Worm (Caenorhabditis elegans) whole organism, L3 larva: ENCODE measurements around the gene Y55H10A.2.

Source experiments
- R02D3.7 ChIP-seq: fragments of 150-350 bp; optimal IDR thresholded peaks from 2 replicates; lab custom pipeline; 2014; ENCODE audit warnings: missing biosample characterization, missing genetic modification characterization
- ZK546.5 ChIP-seq: sonication (generic microtip); optimal IDR thresholded peaks from 2 replicates; lab custom pipeline; 2017; ENCODE audit warnings: missing biosample characterization, missing genetic modification characterization
- aly-2 ChIP-seq: fragments of 150-350 bp; optimal IDR thresholded peaks from 2 replicates; lab custom pipeline; 2014; ENCODE audit warnings: missing biosample characterization, missing genetic modification characterization
- ama-1 ChIP-seq: fragments of 150-350 bp; optimal IDR thresholded peaks from 2 replicates; lab custom pipeline; 2018
- ceh-16 ChIP-seq: sonication (generic microtip); optimal IDR thresholded peaks from 2 replicates; lab custom pipeline; 2017; ENCODE audit warnings: missing biosample characterization, missing genetic modification characterization
- ceh-28 ChIP-seq: fragments of 150-350 bp; optimal IDR thresholded peaks from 2 replicates; lab custom pipeline; 2014; ENCODE audit warnings: missing biosample characterization, missing genetic modification reagents, missing genetic modification characterization
- daf-12 ChIP-seq: fragments of 150-350 bp; optimal IDR thresholded peaks from 2 replicates; lab custom pipeline; 2014; ENCODE audit warnings: missing biosample characterization, missing genetic modification reagents, missing genetic modification characterization
- egl-27 ChIP-seq: sonication (generic microtip); optimal IDR thresholded peaks from 4 replicates; lab custom pipeline; 2017; ENCODE audit warnings: missing biosample characterization, missing genetic modification reagents, missing genetic modification characterization
- elt-1 ChIP-seq: fragments of 150-350 bp; optimal IDR thresholded peaks from 2 replicates; lab custom pipeline; 2014; ENCODE audit warnings: missing biosample characterization, missing genetic modification characterization
- elt-2 ChIP-seq: sonication (generic microtip); optimal IDR thresholded peaks from 2 replicates; lab custom pipeline; 2016; ENCODE audit warnings: missing genetic modification reagents, mild to moderate bottlenecking, missing genetic modification characterization, missing compliant biosample characterization
- elt-3 ChIP-seq, 3 experiments: fragments of 150-350 bp in 1 of 3; sonication (generic microtip) in 2 of 3; optimal IDR thresholded peaks; 2 replicates in 2 of 3; 4 replicates in 1 of 3; lab custom pipeline; 2014 to 2017; ENCODE audit warnings: missing biosample characterization in 3 of 3, missing genetic modification characterization in 3 of 3
- eor-1 ChIP-seq, 2 experiments: fragments of 150-350 bp; optimal IDR thresholded peaks; 2 replicates each; lab custom pipeline; 2014 to 2018; ENCODE audit warnings: missing biosample characterization in 2 of 2, missing genetic modification characterization in 2 of 2
- fkh-10 ChIP-seq: sonication (generic microtip); optimal IDR thresholded peaks from 2 replicates; lab custom pipeline; 2017; ENCODE audit warnings: missing biosample characterization, missing genetic modification reagents, missing genetic modification characterization
- fkh-2 ChIP-seq: fragments of 150-350 bp; optimal IDR thresholded peaks from 2 replicates; lab custom pipeline; 2014; ENCODE audit warnings: missing biosample characterization, missing genetic modification reagents, missing genetic modification characterization
- hmg-11 ChIP-seq: sonication (generic microtip); optimal IDR thresholded peaks from 2 replicates; lab custom pipeline; 2016; ENCODE audit warnings: missing genetic modification characterization, missing compliant biosample characterization
- jun-1 ChIP-seq: fragments of 150-350 bp; optimal IDR thresholded peaks from 2 replicates; lab custom pipeline; 2014; ENCODE audit warnings: missing biosample characterization, missing genetic modification reagents, missing genetic modification characterization
- lin-15B ChIP-seq: fragments of 150-350 bp; optimal IDR thresholded peaks from 2 replicates; lab custom pipeline; 2014; ENCODE audit warnings: missing biosample characterization, missing genetic modification characterization
- lin-39 ChIP-seq: fragments of 150-350 bp; optimal IDR thresholded peaks from 2 replicates; lab custom pipeline; 2018; ENCODE audit warnings: missing biosample characterization, missing genetic modification reagents, missing genetic modification characterization
- mdl-1 ChIP-seq: fragments of 150-350 bp; optimal IDR thresholded peaks from 2 replicates; lab custom pipeline; 2014; ENCODE audit warnings: missing biosample characterization, missing genetic modification characterization
- nfya-1 ChIP-seq: sonication (generic microtip); optimal IDR thresholded peaks from 2 replicates; lab custom pipeline; 2017; ENCODE audit warnings: missing genetic modification characterization, mild to moderate bottlenecking, missing compliant biosample characterization, antibody characterized with exemption, moderate library complexity; ENCODE audit not compliant: insufficient read depth
- nhr-11 ChIP-seq: fragments of 150-350 bp; optimal IDR thresholded peaks from 2 replicates; lab custom pipeline; 2014; ENCODE audit warnings: missing biosample characterization, missing genetic modification characterization
- nhr-12 ChIP-seq: fragments of 150-350 bp; optimal IDR thresholded peaks from 2 replicates; lab custom pipeline; 2014; ENCODE audit warnings: missing biosample characterization, missing genetic modification characterization
- nhr-23 ChIP-seq: fragments of 150-350 bp; optimal IDR thresholded peaks from 2 replicates; lab custom pipeline; 2014; ENCODE audit warnings: missing biosample characterization, missing genetic modification reagents, missing genetic modification characterization
- nhr-43 ChIP-seq: sonication (generic microtip); optimal IDR thresholded peaks from 2 replicates; lab custom pipeline; 2016; ENCODE audit warnings: mild to moderate bottlenecking, missing genetic modification characterization, missing compliant biosample characterization; ENCODE audit not compliant: poor library complexity, severe bottlenecking
- nhr-67 ChIP-seq: fragments of 150-350 bp; optimal IDR thresholded peaks from 2 replicates; lab custom pipeline; 2014; ENCODE audit warnings: missing biosample characterization, missing genetic modification characterization
- nhr-76 ChIP-seq: fragments of 150-350 bp; sonication (generic microtip); optimal IDR thresholded peaks from 5 replicates; lab custom pipeline; 2014; ENCODE audit warnings: missing biosample characterization, missing genetic modification characterization
- pha-4 ChIP-seq: fragments of 150-350 bp; optimal IDR thresholded peaks from 2 replicates; lab custom pipeline; 2014; ENCODE audit warnings: missing biosample characterization, missing genetic modification reagents, missing genetic modification characterization
- pqm-1 ChIP-seq: fragments of 150-350 bp; optimal IDR thresholded peaks from 2 replicates; lab custom pipeline; 2017; ENCODE audit warnings: missing biosample characterization, missing genetic modification characterization, inconsistent platforms
- skn-1 ChIP-seq: fragments of 150-350 bp; optimal IDR thresholded peaks from 2 replicates; lab custom pipeline; 2014; ENCODE audit warnings: missing biosample characterization, missing genetic modification characterization
- snpc-4 ChIP-seq: fragments of 150-350 bp; optimal IDR thresholded peaks from 2 replicates; lab custom pipeline; 2014; ENCODE audit warnings: missing biosample characterization, missing genetic modification characterization
- tbx-2 ChIP-seq: sonication (generic microtip); optimal IDR thresholded peaks from 2 replicates; lab custom pipeline; 2016; ENCODE audit warnings: mild to moderate bottlenecking, missing genetic modification characterization, missing compliant biosample characterization
- unc-39 ChIP-seq: sonication (generic microtip); optimal IDR thresholded peaks from 4 replicates; lab custom pipeline; 2017; ENCODE audit warnings: missing biosample characterization, missing genetic modification characterization
- unc-62 ChIP-seq: fragments of 150-350 bp; sonication (generic microtip); optimal IDR thresholded peaks from 4 replicates; lab custom pipeline; 2014; ENCODE audit warnings: missing biosample characterization, missing genetic modification reagents, missing genetic modification characterization
- zag-1 ChIP-seq: fragments of 150-350 bp; optimal IDR thresholded peaks from 2 replicates; lab custom pipeline; 2014; ENCODE audit warnings: missing biosample characterization, missing genetic modification characterization
- ztf-4 ChIP-seq: fragments of 150-350 bp; optimal IDR thresholded peaks from 2 replicates; lab custom pipeline; 2014; ENCODE audit warnings: missing biosample characterization, missing genetic modification characterization

The Y55H10A.2 gene

ce11 chrIV:3352019-3352418 lies 11.3 kb upstream of the Y55H10A.2 start:
- TF ChIP-seq nfya-1 (tag; lab: Kevin White, UChicago) = peak; percentile 0
- TF ChIP-seq egl-27 (tag; lab: Kevin White, UChicago) = no peak

DNA sequence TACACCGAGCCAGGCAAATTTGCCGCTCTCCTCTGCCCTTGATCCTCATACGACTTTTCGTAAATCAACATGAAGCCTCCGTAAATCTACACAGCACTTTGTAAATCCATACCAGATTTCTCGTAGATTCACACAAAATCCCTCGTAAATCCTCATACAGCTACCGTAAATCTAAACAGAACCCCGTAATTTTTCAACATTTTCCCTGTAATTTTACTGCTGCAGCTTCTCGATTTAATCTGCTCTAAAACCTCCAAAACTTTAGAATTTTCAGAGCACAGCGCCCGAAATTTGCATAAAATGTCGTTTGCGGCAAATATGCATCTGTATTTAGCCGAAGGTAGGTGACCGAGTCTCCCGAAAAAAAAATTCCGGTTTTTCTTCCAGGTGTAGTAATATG lies 8.6 kb upstream of the Y55H10A.2 start, which contains the start of gene F42A6.1:
TSS of gene F42A6.1 (plus strand) at position 301 of the 400 bp plus-strand sequence.
- TF ChIP-seq R02D3.7 (tag; lab: Kevin White, UChicago) (no peak), zag-1 (tag; lab: Kevin White, UChicago) (no peak), jun-1 (tag; lab: Kevin White, UChicago) (no peak), ZK546.5 (tag; lab: Kevin White, UChicago) (no peak), elt-2 (no peak), ceh-28 (tag; lab: Kevin White, UChicago) (no peak), eor-1 (tag; optimal IDR thresholded peaks at IDR 0.05; lab: Kevin White, UChicago) (no peak), skn-1 (tag; lab: Kevin White, UChicago) (no peak), nhr-67 (tag; lab: Kevin White, UChicago) (no peak)

- TF ChIP-seq ztf-4 (tag; lab: Kevin White, UChicago) (no peak), daf-12 (no peak), elt-1 (tag; lab: Kevin White, UChicago) (no peak), R02D3.7 (tag; lab: Kevin White, UChicago) (no peak), pha-4 (tag; lab: Kevin White, UChicago) (no peak), jun-1 (tag; lab: Kevin White, UChicago) (no peak), ceh-28 (tag; lab: Kevin White, UChicago) (no peak), egl-27 (tag; lab: Kevin White, UChicago) (no peak), snpc-4 (tag; lab: Kevin White, UChicago) (no peak), nhr-11 (tag; lab: Kevin White, UChicago) (no peak), lin-39 (no peak), ama-1 (lab: Kevin White, UChicago) (no peak), nhr-23 (tag; lab: Kevin White, UChicago) (no peak)
Observed at ce11 chrIV:3363784-3364183, 463 bp downstream of the Y55H10A.2 start.

- TF ChIP-seq fkh-10 (GFP tag; lab: Kevin White, UChicago) = no peak
- TF ChIP-seq pha-4 (tag; lab: Kevin White, UChicago) = peak; percentile 52
- no peak for TF ChIP-seq mdl-1 (tag; lab: Kevin White, UChicago)
- no peak for TF ChIP-seq elt-3 (tag; optimal IDR thresholded peaks at IDR 0.05; lab: Kevin White, UChicago)
- no peak for TF ChIP-seq nhr-12 (tag; lab: Kevin White, UChicago)
- peak; percentile 77 for TF ChIP-seq hmg-11 (tag; lab: Kevin White, UChicago)
- no peak for TF ChIP-seq snpc-4 (tag; lab: Kevin White, UChicago)
- TF ChIP-seq egl-27 (tag; lab: Kevin White, UChicago) = no peak
- no peak for TF ChIP-seq ceh-16
- peak; percentile 51 for TF ChIP-seq lin-15B (tag; lab: Kevin White, UChicago)
- TF ChIP-seq elt-2 = peak; percentile 61
- no peak for TF ChIP-seq zag-1 (tag; lab: Kevin White, UChicago)
- TF ChIP-seq lin-39 = peak; percentile 15
- TF ChIP-seq nfya-1 (tag; lab: Kevin White, UChicago) = peak; percentile 38
- TF ChIP-seq ama-1 (lab: Kevin White, UChicago) = no peak
- TF ChIP-seq R02D3.7 (tag; lab: Kevin White, UChicago) = no peak
- TF ChIP-seq pqm-1 (tag; lab: Kevin White, UChicago) = no peak
- no peak for TF ChIP-seq fkh-2 (tag; lab: Kevin White, UChicago)
- no peak for TF ChIP-seq aly-2 (tag; lab: Kevin White, UChicago)
- no peak for TF ChIP-seq unc-62 (GFP tag; lab: Kevin White, UChicago)
- TF ChIP-seq nhr-76 (tag; lab: Kevin White, UChicago) = no peak
- TF ChIP-seq nhr-67 (tag; lab: Kevin White, UChicago) = no peak
- no peak for TF ChIP-seq ceh-28 (tag; lab: Kevin White, UChicago)
- no peak for TF ChIP-seq tbx-2
- TF ChIP-seq nhr-43 (tag; lab: Kevin White, UChicago) = no peak
- no peak for TF ChIP-seq ztf-4 (tag; lab: Kevin White, UChicago)
- TF ChIP-seq unc-39 (tag; lab: Kevin White, UChicago) = no peak
- TF ChIP-seq daf-12 = no peak
- no peak for TF ChIP-seq skn-1 (tag; lab: Kevin White, UChicago)
Observed at ce11 chrIV:3368638-3369247, 5.4 kb downstream of the Y55H10A.2 start, which contains the start of gene vha-19. Gene vha-19, plus strand, starts transcription at chrIV:3369197.
